Worm (Caenorhabditis elegans): ENCODE data around the gene ZC250.2.

ZC250.2 gene

DNA sequence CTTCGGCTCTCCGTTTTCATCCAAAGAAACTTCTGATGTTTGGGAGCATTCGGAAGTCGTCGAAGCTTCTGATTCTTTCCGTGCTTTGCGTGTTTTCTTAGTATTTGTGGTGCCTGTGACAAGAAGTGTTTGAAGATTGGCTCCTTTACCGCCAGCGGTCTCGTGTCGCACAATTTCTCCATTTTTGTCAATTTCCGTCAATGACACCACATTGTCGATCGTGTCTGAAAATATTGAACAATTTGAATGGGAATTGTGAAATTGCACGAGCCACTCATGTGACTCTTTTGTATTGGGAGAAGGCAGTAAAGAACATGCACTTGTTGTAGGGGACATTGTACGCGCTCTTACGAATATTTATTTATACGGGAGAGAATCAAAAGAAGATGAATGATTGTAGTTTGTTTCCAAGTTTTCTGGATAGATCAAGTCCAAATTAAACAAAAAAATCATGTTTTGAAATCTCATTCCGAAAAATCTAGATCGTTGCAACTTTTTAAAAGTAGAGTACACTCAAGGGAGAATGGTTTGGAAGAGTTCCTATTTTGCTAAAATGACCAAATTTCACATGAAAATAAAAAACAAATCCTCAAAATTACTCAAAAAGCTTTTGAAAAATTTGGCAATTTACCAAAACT is 50.5 kb downstream of the ZC250.2 start:
- no peak for TF ChIP-seq hmg-11 (tag; optimal IDR thresholded peaks at IDR 0.05)
- no peak for TF ChIP-seq unc-62 (GFP tag; optimal IDR thresholded peaks at IDR 0.05)
- no peak for TF ChIP-seq nhr-25 (tag; optimal IDR thresholded peaks at IDR 0.05)
- TF ChIP-seq pha-4 (tag; optimal IDR thresholded peaks at IDR 0.05): peak; percentile 48
- no peak for TF ChIP-seq nhr-77 (tag; optimal IDR thresholded peaks at IDR 0.05)
- TF ChIP-seq elt-2 (tag; optimal IDR thresholded peaks at IDR 0.05): peak; percentile 51
- peak; percentile 70 for TF ChIP-seq pqm-1 (tag; optimal IDR thresholded peaks at IDR 0.05)
- TF ChIP-seq ama-1 (optimal IDR thresholded peaks at IDR 0.05): peak; percentile 74

DNA sequence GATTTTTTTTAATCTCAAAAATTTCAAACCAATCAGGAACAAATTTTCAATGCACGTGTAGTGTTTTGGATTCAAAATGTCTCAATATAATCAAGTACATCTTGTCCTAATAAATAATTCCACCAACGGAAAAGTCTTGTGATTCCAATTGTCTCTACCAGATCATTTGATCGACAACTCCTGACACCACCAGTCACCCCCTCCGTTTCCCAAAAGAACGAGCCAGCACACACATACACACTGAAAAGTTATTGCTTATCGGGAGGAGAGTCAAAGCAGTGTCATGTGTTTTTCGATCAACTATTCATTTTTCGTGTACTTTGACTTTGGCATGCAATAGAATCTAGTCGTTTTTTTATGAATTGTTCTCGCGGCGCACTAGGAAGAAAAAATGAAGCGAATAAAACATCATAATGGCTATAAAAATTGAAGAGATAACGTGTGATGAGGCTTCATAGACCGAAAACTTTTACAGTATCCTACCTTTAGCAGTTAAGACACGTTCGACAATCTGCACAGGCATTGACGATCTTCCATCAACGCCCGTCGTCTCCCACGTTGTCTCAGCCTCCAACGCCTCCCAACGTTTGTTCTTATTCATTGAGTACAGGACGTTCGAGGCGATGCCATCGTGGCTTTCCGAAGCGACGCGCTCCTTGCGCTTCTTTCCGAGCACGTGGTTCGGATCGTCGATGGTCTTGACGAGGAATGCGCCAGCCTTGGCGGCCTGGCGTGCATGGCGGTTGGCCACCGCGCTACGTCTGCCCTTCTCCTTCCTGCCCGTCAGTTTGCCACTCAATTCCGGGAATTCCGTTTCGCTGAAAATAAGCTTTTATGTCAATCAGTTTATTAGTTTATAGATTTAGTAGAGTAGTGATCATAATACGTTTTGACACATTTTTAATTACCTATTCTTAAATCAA is 51.5 kb downstream of the ZC250.2 start:
- TF ChIP-seq nhr-28 (tag; optimal IDR thresholded peaks at IDR 0.05): no peak
- no peak for TF ChIP-seq ceh-16 (tag; optimal IDR thresholded peaks at IDR 0.05)
- TF ChIP-seq aly-2 (tag; optimal IDR thresholded peaks at IDR 0.05): no peak
- TF ChIP-seq lin-39 (tag; optimal IDR thresholded peaks at IDR 0.05): no peak
- no peak for TF ChIP-seq zag-1 (tag; optimal IDR thresholded peaks at IDR 0.05)
- TF ChIP-seq nhr-11 (tag; optimal IDR thresholded peaks at IDR 0.05): peak; percentile 45
- TF ChIP-seq egl-5 (tag; optimal IDR thresholded peaks at IDR 0.05): peak; percentile 82
- TF ChIP-seq pqm-1 (tag; optimal IDR thresholded peaks at IDR 0.05): peak; percentile 91
- TF ChIP-seq nhr-25 (tag; optimal IDR thresholded peaks at IDR 0.05): no peak
- peak; percentile 39 for TF ChIP-seq skn-1 (tag; optimal IDR thresholded peaks at IDR 0.05)
- peak; percentile 33 for TF ChIP-seq nfya-1 (tag; optimal IDR thresholded peaks at IDR 0.05; ENCODE audit: insufficient read depth)
- no peak for TF ChIP-seq snpc-4 (tag; optimal IDR thresholded peaks at IDR 0.05)
- no peak for TF ChIP-seq egl-27 (tag; optimal IDR thresholded peaks at IDR 0.05)
- no peak for TF ChIP-seq nhr-237 (tag; optimal IDR thresholded peaks at IDR 0.05)
- TF ChIP-seq daf-12 (tag; optimal IDR thresholded peaks at IDR 0.05): no peak
- TF ChIP-seq nhr-12 (tag; optimal IDR thresholded peaks at IDR 0.05): no peak
- TF ChIP-seq R02D3.7 (tag; optimal IDR thresholded peaks at IDR 0.05): no peak
- no peak for TF ChIP-seq elt-3 (tag; optimal IDR thresholded peaks at IDR 0.05)
- no peak for TF ChIP-seq fkh-10 (GFP tag; optimal IDR thresholded peaks at IDR 0.05)
- TF ChIP-seq ceh-9 (tag; optimal IDR thresholded peaks at IDR 0.05): no peak
- peak; percentile 77 for TF ChIP-seq jun-1 (tag; optimal IDR thresholded peaks at IDR 0.05)
- no peak for TF ChIP-seq ZK546.5 (tag; optimal IDR thresholded peaks at IDR 0.05)
- TF ChIP-seq sea-2 (GFP tag; optimal IDR thresholded peaks at IDR 0.05): no peak
- TF ChIP-seq pha-4 (tag; optimal IDR thresholded peaks at IDR 0.05): peak; percentile 28
- TF ChIP-seq lsy-12 (tag; optimal IDR thresholded peaks at IDR 0.05): no peak
- TF ChIP-seq eor-1 (tag; optimal IDR thresholded peaks at IDR 0.05): no peak
- TF ChIP-seq ztf-11 (tag; optimal IDR thresholded peaks at IDR 0.05): no peak
- TF ChIP-seq nhr-77 (tag; optimal IDR thresholded peaks at IDR 0.05): no peak
- no peak for TF ChIP-seq unc-62 (GFP tag; optimal IDR thresholded peaks at IDR 0.05)
- no peak for TF ChIP-seq mml-1 (tag; optimal IDR thresholded peaks at IDR 0.05)
- no peak for TF ChIP-seq mdl-1 (tag; optimal IDR thresholded peaks at IDR 0.05)
- TF ChIP-seq ztf-4 (tag; optimal IDR thresholded peaks at IDR 0.05): no peak
- TF ChIP-seq hmg-11 (tag; optimal IDR thresholded peaks at IDR 0.05): no peak
- no peak for TF ChIP-seq ceh-82 (tag; optimal IDR thresholded peaks at IDR 0.05)
- TF ChIP-seq elt-1 (tag; optimal IDR thresholded peaks at IDR 0.05): no peak
- peak; percentile 62 for TF ChIP-seq ama-1 (optimal IDR thresholded peaks at IDR 0.05)
- TF ChIP-seq ceh-28 (tag; optimal IDR thresholded peaks at IDR 0.05): no peak
- no peak for TF ChIP-seq unc-39 (tag; optimal IDR thresholded peaks at IDR 0.05)
- no peak for TF ChIP-seq nhr-43 (tag; optimal IDR thresholded peaks at IDR 0.05; ENCODE audit: poor library complexity, severe bottlenecking)
- peak; percentile 87 for TF ChIP-seq elt-2 (tag; optimal IDR thresholded peaks at IDR 0.05)
- no peak for TF ChIP-seq fos-1 (tag; optimal IDR thresholded peaks at IDR 0.05)
- TF ChIP-seq fkh-2 (tag; optimal IDR thresholded peaks at IDR 0.05): no peak
- TF ChIP-seq lin-15B (tag; optimal IDR thresholded peaks at IDR 0.05): no peak
- TF ChIP-seq nhr-67 (tag; optimal IDR thresholded peaks at IDR 0.05): no peak
- TF ChIP-seq nhr-76 (tag; optimal IDR thresholded peaks at IDR 0.05): no peak
- peak; percentile 27 for TF ChIP-seq nhr-23 (tag; optimal IDR thresholded peaks at IDR 0.05)
- no peak for TF ChIP-seq tbx-2 (tag; optimal IDR thresholded peaks at IDR 0.05)
